Worm (Caenorhabditis elegans) whole organism, L3 larva: ENCODE data around the gene nac-3.

Experiments
- R02D3.7 ChIP-seq: fragments of 150-350 bp; optimal IDR thresholded peaks from 2 replicates; lab custom pipeline; 2014; ENCODE audit warnings: missing biosample characterization, missing genetic modification characterization
- ZK546.5 ChIP-seq: sonication (generic microtip); optimal IDR thresholded peaks from 2 replicates; lab custom pipeline; 2017; ENCODE audit warnings: missing biosample characterization, missing genetic modification characterization
- ama-1 ChIP-seq: fragments of 150-350 bp; optimal IDR thresholded peaks from 2 replicates; lab custom pipeline; 2018
- ceh-28 ChIP-seq: fragments of 150-350 bp; optimal IDR thresholded peaks from 2 replicates; lab custom pipeline; 2014; ENCODE audit warnings: missing biosample characterization, missing genetic modification reagents, missing genetic modification characterization
- ceh-82 ChIP-seq: fragments of 150-350 bp; optimal IDR thresholded peaks from 2 replicates; lab custom pipeline; 2014; ENCODE audit warnings: missing biosample characterization, missing genetic modification characterization
- ceh-9 ChIP-seq: sonication (generic microtip); optimal IDR thresholded peaks from 2 replicates; lab custom pipeline; 2018; ENCODE audit warnings: missing biosample characterization, missing genetic modification characterization
- daf-12 ChIP-seq: fragments of 150-350 bp; optimal IDR thresholded peaks from 2 replicates; lab custom pipeline; 2014; ENCODE audit warnings: missing biosample characterization, missing genetic modification reagents, missing genetic modification characterization
- egl-27 ChIP-seq: sonication (generic microtip); optimal IDR thresholded peaks from 4 replicates; lab custom pipeline; 2017; ENCODE audit warnings: missing biosample characterization, missing genetic modification reagents, missing genetic modification characterization
- egl-5 ChIP-seq: fragments of 150-350 bp; optimal IDR thresholded peaks from 2 replicates; lab custom pipeline; 2017; ENCODE audit warnings: missing biosample characterization, missing genetic modification reagents, missing genetic modification characterization, inconsistent platforms
- elt-2 ChIP-seq: sonication (generic microtip); optimal IDR thresholded peaks from 2 replicates; lab custom pipeline; 2016; ENCODE audit warnings: missing genetic modification reagents, mild to moderate bottlenecking, missing genetic modification characterization, missing compliant biosample characterization
- elt-3 ChIP-seq, 3 experiments: fragments of 150-350 bp in 1 of 3; sonication (generic microtip) in 2 of 3; optimal IDR thresholded peaks; 2 replicates in 2 of 3; 4 replicates in 1 of 3; lab custom pipeline; 2014 to 2017; ENCODE audit warnings: missing biosample characterization in 3 of 3, missing genetic modification characterization in 3 of 3
- eor-1 ChIP-seq, 2 experiments: fragments of 150-350 bp; optimal IDR thresholded peaks; 2 replicates each; lab custom pipeline; 2014 to 2018; ENCODE audit warnings: missing biosample characterization in 2 of 2, missing genetic modification characterization in 2 of 2
- fkh-10 ChIP-seq: sonication (generic microtip); optimal IDR thresholded peaks from 2 replicates; lab custom pipeline; 2017; ENCODE audit warnings: missing biosample characterization, missing genetic modification reagents, missing genetic modification characterization
- fkh-2 ChIP-seq: fragments of 150-350 bp; optimal IDR thresholded peaks from 2 replicates; lab custom pipeline; 2014; ENCODE audit warnings: missing biosample characterization, missing genetic modification reagents, missing genetic modification characterization
- fos-1 ChIP-seq: fragments of 150-350 bp; optimal IDR thresholded peaks from 2 replicates; lab custom pipeline; 2014; ENCODE audit warnings: missing biosample characterization, missing genetic modification characterization
- lin-15B ChIP-seq: fragments of 150-350 bp; optimal IDR thresholded peaks from 2 replicates; lab custom pipeline; 2014; ENCODE audit warnings: missing biosample characterization, missing genetic modification characterization
- lin-39 ChIP-seq: fragments of 150-350 bp; optimal IDR thresholded peaks from 2 replicates; lab custom pipeline; 2018; ENCODE audit warnings: missing biosample characterization, missing genetic modification reagents, missing genetic modification characterization
- mdl-1 ChIP-seq: fragments of 150-350 bp; optimal IDR thresholded peaks from 2 replicates; lab custom pipeline; 2014; ENCODE audit warnings: missing biosample characterization, missing genetic modification characterization
- mml-1 ChIP-seq: fragments of 150-350 bp; sonication (generic microtip); optimal IDR thresholded peaks from 3 replicates; lab custom pipeline; 2014; ENCODE audit warnings: missing biosample characterization, missing genetic modification characterization
- nhr-11 ChIP-seq: fragments of 150-350 bp; optimal IDR thresholded peaks from 2 replicates; lab custom pipeline; 2014; ENCODE audit warnings: missing biosample characterization, missing genetic modification characterization
- nhr-12 ChIP-seq: fragments of 150-350 bp; optimal IDR thresholded peaks from 2 replicates; lab custom pipeline; 2014; ENCODE audit warnings: missing biosample characterization, missing genetic modification characterization
- nhr-23 ChIP-seq: fragments of 150-350 bp; optimal IDR thresholded peaks from 2 replicates; lab custom pipeline; 2014; ENCODE audit warnings: missing biosample characterization, missing genetic modification reagents, missing genetic modification characterization
- nhr-237 ChIP-seq: fragments of 150-350 bp; optimal IDR thresholded peaks from 2 replicates; lab custom pipeline; 2014; ENCODE audit warnings: missing biosample characterization, missing genetic modification characterization
- nhr-25 ChIP-seq: sonication (generic microtip); optimal IDR thresholded peaks from 2 replicates; lab custom pipeline; 2017; ENCODE audit warnings: missing biosample characterization, missing genetic modification characterization
- nhr-28 ChIP-seq: fragments of 150-350 bp; optimal IDR thresholded peaks from 2 replicates; lab custom pipeline; 2014; ENCODE audit warnings: missing biosample characterization, missing genetic modification characterization
- nhr-43 ChIP-seq: sonication (generic microtip); optimal IDR thresholded peaks from 2 replicates; lab custom pipeline; 2016; ENCODE audit warnings: mild to moderate bottlenecking, missing genetic modification characterization, missing compliant biosample characterization; ENCODE audit not compliant: poor library complexity, severe bottlenecking
- nhr-67 ChIP-seq: fragments of 150-350 bp; optimal IDR thresholded peaks from 2 replicates; lab custom pipeline; 2014; ENCODE audit warnings: missing biosample characterization, missing genetic modification characterization
- nhr-76 ChIP-seq: fragments of 150-350 bp; sonication (generic microtip); optimal IDR thresholded peaks from 5 replicates; lab custom pipeline; 2014; ENCODE audit warnings: missing biosample characterization, missing genetic modification characterization
- pha-4 ChIP-seq: fragments of 150-350 bp; optimal IDR thresholded peaks from 2 replicates; lab custom pipeline; 2014; ENCODE audit warnings: missing biosample characterization, missing genetic modification reagents, missing genetic modification characterization
- pqm-1 ChIP-seq: fragments of 150-350 bp; optimal IDR thresholded peaks from 2 replicates; lab custom pipeline; 2017; ENCODE audit warnings: missing biosample characterization, missing genetic modification characterization, inconsistent platforms
- sea-2 ChIP-seq: fragments of 150-350 bp; sonication (generic microtip); optimal IDR thresholded peaks from 4 replicates; lab custom pipeline; 2014; ENCODE audit warnings: missing biosample characterization, missing genetic modification reagents, missing genetic modification characterization
- tbx-2 ChIP-seq: sonication (generic microtip); optimal IDR thresholded peaks from 2 replicates; lab custom pipeline; 2016; ENCODE audit warnings: mild to moderate bottlenecking, missing genetic modification characterization, missing compliant biosample characterization
- zag-1 ChIP-seq: fragments of 150-350 bp; optimal IDR thresholded peaks from 2 replicates; lab custom pipeline; 2014; ENCODE audit warnings: missing biosample characterization, missing genetic modification characterization
- ztf-11 ChIP-seq: fragments of 150-350 bp; optimal IDR thresholded peaks from 2 replicates; lab custom pipeline; 2014; ENCODE audit warnings: missing biosample characterization, missing genetic modification characterization
- ztf-4 ChIP-seq: fragments of 150-350 bp; optimal IDR thresholded peaks from 2 replicates; lab custom pipeline; 2014; ENCODE audit warnings: missing biosample characterization, missing genetic modification characterization

Gene nac-3

ce11 chrIII:10132495-10133450 lies 19.8 kb upstream of the nac-3 start (continued):
- no peak for TF ChIP-seq tbx-2 (tag; lab: Kevin White, UChicago)
- TF ChIP-seq pha-4 (tag; lab: Kevin White, UChicago), result peak; percentile 79
- TF ChIP-seq fos-1 (tag; lab: Kevin White, UChicago), result no peak
- no peak for TF ChIP-seq egl-5
- no peak for TF ChIP-seq ceh-28 (tag; lab: Kevin White, UChicago)
- peak; percentile 30 for TF ChIP-seq nhr-25 (tag; lab: Kevin White, UChicago)
- TF ChIP-seq daf-12 (tag; lab: Kevin White, UChicago), result no peak
- no peak for TF ChIP-seq nhr-76 (tag; lab: Kevin White, UChicago)
- no peak for TF ChIP-seq egl-27 (tag; lab: Kevin White, UChicago)
- TF ChIP-seq ceh-9 (tag; lab: Kevin White, UChicago), result no peak
- TF ChIP-seq mml-1 (tag; lab: Kevin White, UChicago), result no peak
- no peak for TF ChIP-seq mdl-1 (tag; lab: Kevin White, UChicago)
- TF ChIP-seq ama-1 (lab: Kevin White, UChicago), result no peak
- TF ChIP-seq eor-1 (tag; optimal IDR thresholded peaks at IDR 0.05; lab: Kevin White, UChicago), result no peak

- TF ChIP-seq tbx-2 (tag; lab: Kevin White, UChicago), result no peak
- TF ChIP-seq nhr-237 (tag; lab: Kevin White, UChicago), result no peak
- TF ChIP-seq ZK546.5 (tag; lab: Kevin White, UChicago), result no peak
- no peak for TF ChIP-seq nhr-28 (tag; lab: Kevin White, UChicago)
- TF ChIP-seq lin-39 (tag; lab: Kevin White, UChicago), result no peak
- TF ChIP-seq R02D3.7, result no peak
- TF ChIP-seq pqm-1, result peak; percentile 23
- no peak for TF ChIP-seq elt-3 (tag; optimal IDR thresholded peaks at IDR 0.05; lab: Kevin White, UChicago)
- no peak for TF ChIP-seq nhr-67
- no peak for TF ChIP-seq nhr-12 (tag; lab: Kevin White, UChicago)
- TF ChIP-seq elt-2 (tag; lab: Kevin White, UChicago), result peak; percentile 63
- no peak for TF ChIP-seq nhr-11 (tag; lab: Kevin White, UChicago)
- TF ChIP-seq fkh-10 (GFP tag; lab: Kevin White, UChicago), result no peak
- TF ChIP-seq ztf-11 (tag; lab: Kevin White, UChicago), result no peak
- TF ChIP-seq lin-15B (tag; lab: Kevin White, UChicago), result no peak
- TF ChIP-seq egl-5, result no peak
- peak; percentile 36 for TF ChIP-seq pha-4 (tag; lab: Kevin White, UChicago)
- TF ChIP-seq nhr-43 (tag; lab: Kevin White, UChicago), result no peak
- no peak for TF ChIP-seq sea-2 (GFP tag; lab: Kevin White, UChicago)
- no peak for TF ChIP-seq zag-1 (tag; lab: Kevin White, UChicago)
Observed at ce11 chrIII:10134517-10134916, 18.1 kb upstream of the nac-3 start.

DNA sequence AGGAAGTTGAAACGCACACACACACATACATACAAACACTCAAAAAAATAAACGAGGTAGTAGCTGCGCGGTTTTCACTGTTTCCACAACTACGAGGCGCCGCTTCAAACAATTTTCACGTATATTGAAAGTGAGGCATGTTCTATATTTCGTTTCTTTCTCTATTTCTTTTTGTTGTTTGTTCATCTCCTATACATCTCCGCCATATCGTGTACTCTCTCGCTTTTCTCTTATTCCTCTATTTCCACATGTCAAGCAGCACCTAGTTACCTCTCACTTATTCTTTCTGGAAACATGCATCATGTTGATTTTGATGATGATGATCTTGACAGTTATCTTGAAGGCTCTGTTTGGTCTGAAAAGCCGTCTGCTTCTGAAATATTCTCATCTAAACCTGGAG lies 15.8 kb upstream of the nac-3 start, which contains the start of gene ZK1128.7:
Gene ZK1128.7 (plus strand): TSS at position 229 of the 400 bp plus-strand sequence.
- TF ChIP-seq nhr-23 (tag; lab: Kevin White, UChicago) (peak; percentile 22), ztf-4 (tag; lab: Kevin White, UChicago) (no peak), pha-4 (tag; lab: Kevin White, UChicago) (peak; percentile 51), mdl-1 (tag; lab: Kevin White, UChicago) (no peak), sea-2 (GFP tag; lab: Kevin White, UChicago) (no peak)

- no peak for TF ChIP-seq ceh-82 (tag; lab: Kevin White, UChicago)
- TF ChIP-seq lin-15B (tag; lab: Kevin White, UChicago), result no peak
- TF ChIP-seq ZK546.5 (tag; lab: Kevin White, UChicago), result no peak
- no peak for TF ChIP-seq nhr-76 (tag; lab: Kevin White, UChicago)
- TF ChIP-seq nhr-11 (tag; lab: Kevin White, UChicago), result no peak
- TF ChIP-seq lin-39 (tag; lab: Kevin White, UChicago), result no peak
- no peak for TF ChIP-seq tbx-2 (tag; lab: Kevin White, UChicago)
- TF ChIP-seq nhr-23 (tag; lab: Kevin White, UChicago), result no peak
- no peak for TF ChIP-seq fos-1 (tag; lab: Kevin White, UChicago)
- TF ChIP-seq egl-27 (tag; lab: Kevin White, UChicago), result no peak
- no peak for TF ChIP-seq fkh-2 (tag; lab: Kevin White, UChicago)
- no peak for TF ChIP-seq ztf-11 (tag; lab: Kevin White, UChicago)
Observed at ce11 chrIII:10140732-10141131, 11.9 kb upstream of the nac-3 start, which contains the start of gene K08E5.6. TSS of gene K08E5.6 (plus strand) at chrIII:10141032.
